Worm (Caenorhabditis elegans) whole organism, L4 larva: ENCODE data around the gene pst-2.

Experiments
- D1046.2 ChIP-seq: fragments of 200-800 bp; sonication (Bioruptor generic); IDR thresholded peaks from 2 replicates; pipeline ENCODE4 v1.3.6; 2022; ENCODE audit warnings: missing genetic modification characterization, missing compliant biosample characterization
- F37D6.2 ChIP-seq: sonication (generic microtip); optimal IDR thresholded peaks from 2 replicates; lab custom pipeline; 2016; ENCODE audit warnings: mild to moderate bottlenecking, missing genetic modification characterization, missing compliant biosample characterization
- R02D3.7 ChIP-seq: fragments of 150-350 bp; sonication (generic microtip); optimal IDR thresholded peaks from 3 replicates; lab custom pipeline; 2014; ENCODE audit warnings: missing biosample characterization, missing genetic modification characterization
- T20F7.1 ChIP-seq: fragments of 200-800 bp; sonication (Bioruptor generic); optimal IDR thresholded peaks from 2 replicates; lab custom pipeline; 2018; ENCODE audit warnings: mild to moderate bottlenecking, missing genetic modification characterization, missing compliant biosample characterization
- T26A8.4 ChIP-seq: fragments of 200-800 bp; sonication (Bioruptor generic); IDR thresholded peaks from 2 replicates; pipeline ENCODE4 v1.3.6; 2022; ENCODE audit warnings: missing genetic modification characterization, missing compliant biosample characterization
- Y75B8A.6 ChIP-seq: fragments of 200-800 bp; sonication (Bioruptor generic); IDR thresholded peaks from 2 replicates; pipeline ENCODE4 v1.3.6; 2022; ENCODE audit warnings: missing genetic modification reagents, missing genetic modification characterization, missing compliant biosample characterization
- ZK337.2 ChIP-seq: fragments of 200-800 bp; sonication (Bioruptor generic); IDR thresholded peaks from 2 replicates; pipeline ENCODE4 v1.3.6; 2022; ENCODE audit warnings: missing genetic modification reagents, missing genetic modification characterization, missing compliant biosample characterization
- aly-2 ChIP-seq: sonication (generic microtip); optimal IDR thresholded peaks from 2 replicates; lab custom pipeline; 2018; ENCODE audit warnings: missing biosample characterization, missing genetic modification characterization
- ceh-28 ChIP-seq: fragments of 150-350 bp; optimal IDR thresholded peaks from 2 replicates; lab custom pipeline; 2014; ENCODE audit warnings: missing biosample characterization, missing genetic modification reagents, missing genetic modification characterization
- ceh-44 ChIP-seq: fragments of 200-800 bp; sonication (Bioruptor generic); IDR thresholded peaks from 2 replicates; pipeline ENCODE4 v1.3.6; 2022; ENCODE audit warnings: missing genetic modification reagents, missing genetic modification characterization, missing compliant biosample characterization
- ceh-82 ChIP-seq: sonication (generic microtip); optimal IDR thresholded peaks from 2 replicates; lab custom pipeline; 2017; ENCODE audit warnings: missing biosample characterization, missing genetic modification characterization
- cey-2 ChIP-seq: sonication (generic microtip); optimal IDR thresholded peaks from 3 replicates; lab custom pipeline; 2017; ENCODE audit warnings: missing genetic modification characterization, mild to moderate bottlenecking, missing compliant biosample characterization, antibody characterized with exemption, borderline replicate concordance; ENCODE audit not compliant: insufficient read depth
- ctbp-1 ChIP-seq: fragments of 200-800 bp; sonication (Bioruptor generic); IDR thresholded peaks from 2 replicates; pipeline ENCODE4 v1.3.6; 2022; ENCODE audit warnings: missing genetic modification reagents, missing genetic modification characterization, missing compliant biosample characterization
- daf-16 ChIP-seq, 3 experiments: sonication (generic microtip); optimal IDR thresholded peaks; 2 replicates each; lab custom pipeline; 2016 to 2017; ENCODE audit warnings: missing genetic modification characterization in 3 of 3, missing genetic modification reagents in 3 of 3, mild to moderate bottlenecking in 2 of 3, missing compliant biosample characterization in 2 of 3, missing biosample characterization in 1 of 3, moderate library complexity in 1 of 3
- dmd-8 ChIP-seq: fragments of 200-800 bp; sonication (Bioruptor generic); IDR thresholded peaks from 2 replicates; pipeline ENCODE4 v1.3.6; 2022; ENCODE audit warnings: missing genetic modification characterization, missing compliant biosample characterization
- dpl-1 ChIP-seq: fragments of 150-350 bp; optimal IDR thresholded peaks from 2 replicates; lab custom pipeline; 2014; ENCODE audit warnings: missing biosample characterization, missing genetic modification reagents, missing genetic modification characterization
- fkh-10 ChIP-seq: fragments of 150-350 bp; optimal IDR thresholded peaks from 2 replicates; lab custom pipeline; 2014; ENCODE audit warnings: missing biosample characterization, missing genetic modification reagents, missing genetic modification characterization
- fos-1 ChIP-seq: fragments of 150-350 bp; optimal IDR thresholded peaks from 2 replicates; lab custom pipeline; 2014; ENCODE audit warnings: missing biosample characterization, missing genetic modification characterization
- jun-1 ChIP-seq: fragments of 150-350 bp; optimal IDR thresholded peaks from 2 replicates; lab custom pipeline; 2014; ENCODE audit warnings: missing biosample characterization, missing genetic modification reagents, missing genetic modification characterization
- lim-7 ChIP-seq: fragments of 200-800 bp; sonication (Bioruptor generic); IDR thresholded peaks from 2 replicates; pipeline ENCODE4 v1.3.6; 2022; ENCODE audit warnings: missing genetic modification characterization, missing compliant biosample characterization
- lin-13 ChIP-seq: fragments of 150-350 bp; optimal IDR thresholded peaks from 2 replicates; lab custom pipeline; 2014; ENCODE audit warnings: missing biosample characterization, missing genetic modification reagents, missing genetic modification characterization
- lin-15B ChIP-seq: fragments of 150-350 bp; sonication (generic microtip); optimal IDR thresholded peaks from 3 replicates; lab custom pipeline; 2014; ENCODE audit warnings: missing biosample characterization, missing genetic modification characterization
- lin-29 ChIP-seq: fragments of 200-800 bp; sonication (Bioruptor generic); IDR thresholded peaks from 2 replicates; pipeline ENCODE4 v1.3.6; 2022; ENCODE audit warnings: missing genetic modification reagents, missing genetic modification characterization, missing compliant biosample characterization
- lir-3 ChIP-seq: sonication (generic microtip); optimal IDR thresholded peaks from 2 replicates; lab custom pipeline; 2016; ENCODE audit warnings: mild to moderate bottlenecking, missing genetic modification characterization, missing compliant biosample characterization
- lsy-2 ChIP-seq, 2 experiments: fragments of 150-350 bp in 1 of 2; sonication (generic microtip) in 1 of 2; optimal IDR thresholded peaks; 2 replicates each; lab custom pipeline; 2014 to 2017; ENCODE audit warnings: missing biosample characterization in 2 of 2, missing genetic modification characterization in 2 of 2
- madf-9 ChIP-seq: fragments of 200-800 bp; sonication (Bioruptor generic); conservative IDR thresholded peaks from 2 replicates; pipeline ENCODE4 v1.3.6; 2022; ENCODE audit warnings: missing genetic modification reagents, missing genetic modification characterization, missing compliant biosample characterization
- mes-2 ChIP-seq: sonication (generic microtip); optimal IDR thresholded peaks from 2 replicates; lab custom pipeline; 2016; ENCODE audit warnings: missing genotype, mild to moderate bottlenecking, missing genetic modification characterization, missing compliant biosample characterization; ENCODE audit not compliant: poor library complexity, severe bottlenecking
- mxl-3 ChIP-seq: fragments of 200-800 bp; sonication (Bioruptor generic); optimal IDR thresholded peaks from 2 replicates; lab custom pipeline; 2018; ENCODE audit warnings: mild to moderate bottlenecking, missing genetic modification characterization, missing compliant biosample characterization
- nhr-111 ChIP-seq: fragments of 200-800 bp; sonication (Bioruptor generic); optimal IDR thresholded peaks from 2 replicates; lab custom pipeline; 2018; ENCODE audit warnings: mild to moderate bottlenecking, missing genetic modification characterization, missing compliant biosample characterization
- nhr-237 ChIP-seq: sonication (generic microtip); optimal IDR thresholded peaks from 2 replicates; lab custom pipeline; 2017; ENCODE audit warnings: missing biosample characterization, missing genetic modification characterization
- nhr-28 ChIP-seq: fragments of 150-350 bp; optimal IDR thresholded peaks from 2 replicates; lab custom pipeline; 2014; ENCODE audit warnings: missing biosample characterization, missing genetic modification characterization
- nhr-6 ChIP-seq: fragments of 150-350 bp; optimal IDR thresholded peaks from 2 replicates; lab custom pipeline; 2014; ENCODE audit warnings: missing biosample characterization, missing genetic modification characterization
- nhr-77 ChIP-seq: fragments of 150-350 bp; optimal IDR thresholded peaks from 2 replicates; lab custom pipeline; 2014; ENCODE audit warnings: missing biosample characterization, missing genetic modification characterization
- rbr-2 ChIP-seq: sonication (generic microtip); optimal IDR thresholded peaks from 2 replicates; lab custom pipeline; 2016; ENCODE audit warnings: missing genotype, missing genetic modification characterization, missing compliant biosample characterization
- set-16 ChIP-seq: fragments of 200-800 bp; sonication (Bioruptor generic); IDR thresholded peaks from 2 replicates; pipeline ENCODE4 v1.3.6; 2022; ENCODE audit warnings: missing genetic modification reagents, missing genetic modification characterization, missing compliant biosample characterization
- snpc-1.2 ChIP-seq: fragments of 200-800 bp; sonication (Bioruptor generic); IDR thresholded peaks from 2 replicates; pipeline ENCODE4 v1.3.6; 2022; ENCODE audit warnings: missing genetic modification reagents, missing genetic modification characterization, missing compliant biosample characterization
- spr-1 ChIP-seq: sonication (generic microtip); optimal IDR thresholded peaks from 2 replicates; lab custom pipeline; 2016; ENCODE audit warnings: mild to moderate bottlenecking, missing genetic modification characterization, missing compliant biosample characterization
- spr-3 ChIP-seq: fragments of 200-800 bp; sonication (Bioruptor generic); optimal IDR thresholded peaks from 2 replicates; lab custom pipeline; 2018; ENCODE audit warnings: mild to moderate bottlenecking, missing genetic modification characterization, missing compliant biosample characterization
- unc-130 ChIP-seq: sonication (generic microtip); optimal IDR thresholded peaks from 2 replicates; lab custom pipeline; 2016; ENCODE audit warnings: missing genetic modification reagents, missing genetic modification characterization, missing compliant biosample characterization
- zfp-2 ChIP-seq: sonication (generic microtip); optimal IDR thresholded peaks from 2 replicates; lab custom pipeline; 2016; ENCODE audit warnings: mild to moderate bottlenecking, missing genetic modification characterization, missing compliant biosample characterization
- zip-11 ChIP-seq: fragments of 200-800 bp; sonication (Bioruptor generic); IDR thresholded peaks from 2 replicates; pipeline ENCODE4 v1.3.6; 2022; ENCODE audit warnings: missing genetic modification characterization, missing compliant biosample characterization
- zip-2 ChIP-seq: fragments of 150-350 bp; optimal IDR thresholded peaks from 2 replicates; lab custom pipeline; 2014; ENCODE audit warnings: missing biosample characterization, missing genetic modification characterization
- ztf-7 ChIP-seq: fragments of 150-350 bp; optimal IDR thresholded peaks from 2 replicates; lab custom pipeline; 2014; ENCODE audit warnings: missing biosample characterization, missing genetic modification characterization

pst-2 gene

DNA sequence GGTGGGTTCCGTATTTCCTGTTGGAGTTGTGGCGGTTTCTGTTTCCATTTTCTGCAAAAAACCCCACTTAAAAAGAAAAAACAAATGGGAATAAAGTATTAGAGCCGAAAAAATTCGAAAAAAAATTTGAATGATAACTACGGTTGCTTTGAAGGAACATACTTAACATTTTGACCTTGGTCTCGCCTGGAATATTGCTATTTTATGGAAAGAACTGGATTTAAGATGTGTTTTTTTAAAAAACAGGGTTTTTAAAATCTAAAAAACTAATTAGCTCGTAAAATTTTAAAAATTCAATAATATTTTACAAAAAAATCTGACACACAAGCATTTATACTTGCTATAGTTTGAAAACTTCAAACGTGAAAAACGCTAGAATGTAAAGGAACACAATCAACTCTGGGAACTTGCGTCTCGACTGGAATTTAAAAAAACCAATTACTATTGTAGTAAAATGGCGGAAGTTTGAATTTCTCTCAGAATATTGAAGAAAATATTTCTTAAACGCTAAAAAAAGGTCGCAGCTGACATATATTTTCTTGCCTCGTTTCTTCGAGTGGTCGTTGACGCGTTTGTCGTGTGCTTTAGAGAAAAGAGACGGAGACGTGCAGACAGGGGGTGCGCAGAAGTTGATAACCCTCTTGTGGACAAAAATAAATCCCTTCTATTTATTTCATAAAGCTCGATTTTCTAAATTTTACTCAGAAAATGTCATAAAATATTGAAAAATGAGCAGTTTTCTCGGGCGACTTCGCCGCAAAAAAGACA, 17.9 kb downstream of the pst-2 start, which contains the start of the genes lgg-3 and rgs-5 (continued):
- TF ChIP-seq madf-9 (GFP tag; lab: Robert Waterston, UW) (no peak), dmd-8 (GFP tag; lab: Robert Waterston, UW) (no peak), ZK337.2 (GFP tag; lab: Robert Waterston, UW) (no peak), daf-16 (GFP tag; optimal IDR thresholded peaks at IDR 0.05; lab: Kevin White, UChicago) (no peak), daf-16 (tag; optimal IDR thresholded peaks at IDR 0.05; lab: Kevin White, UChicago) (peak; percentile 8), zfp-2 (tag; lab: Kevin White, UChicago) (no peak), spr-3 (GFP tag; lab: Kevin White, UChicago) (no peak), ceh-44 (GFP tag; lab: Robert Waterston, UW) (no peak), nhr-28 (tag; lab: Kevin White, UChicago) (peak; percentile 51), spr-1 (no peak), lim-7 (no peak), lin-15B (tag; lab: Kevin White, UChicago) (no peak), ctbp-1 (GFP tag; lab: Robert Waterston, UW) (no peak), T20F7.1 (GFP tag; lab: Kevin White, UChicago) (no peak), mes-2 (tag; lab: Kevin White, UChicago) (peak; percentile 71), T26A8.4 (GFP tag; lab: Robert Waterston, UW) (no peak), nhr-237 (no peak), lin-29 (no peak), nhr-111 (GFP tag; lab: Kevin White, UChicago) (no peak), nhr-6 (peak; percentile 2), mxl-3 (no peak), F37D6.2 (no peak), nhr-77 (tag; lab: Kevin White, UChicago) (no peak), jun-1 (tag; lab: Kevin White, UChicago) (no peak), rbr-2 (tag; lab: Kevin White, UChicago) (peak; percentile 14), lin-13 (GFP tag; lab: Kevin White, UChicago) (peak; percentile 17), lsy-2 (tag; optimal IDR thresholded peaks at IDR 0.05; lab: Kevin White, UChicago) (peak in 1 of 2 experiments; percentile 64), lir-3 (tag; lab: Kevin White, UChicago) (no peak), R02D3.7 (no peak), aly-2 (no peak), ztf-7 (no peak), cey-2 (tag; lab: Kevin White, UChicago) (no peak), fkh-10 (GFP tag; lab: Kevin White, UChicago) (no peak), ceh-28 (tag; lab: Kevin White, UChicago) (no peak), unc-130 (no peak), Y75B8A.6 (GFP tag; lab: Robert Waterston, UW) (no peak), D1046.2 (GFP tag; lab: Robert Waterston, UW) (no peak), fos-1 (tag; lab: Kevin White, UChicago) (no peak), dpl-1 (GFP tag; lab: Kevin White, UChicago) (peak; percentile 58)

DNA sequence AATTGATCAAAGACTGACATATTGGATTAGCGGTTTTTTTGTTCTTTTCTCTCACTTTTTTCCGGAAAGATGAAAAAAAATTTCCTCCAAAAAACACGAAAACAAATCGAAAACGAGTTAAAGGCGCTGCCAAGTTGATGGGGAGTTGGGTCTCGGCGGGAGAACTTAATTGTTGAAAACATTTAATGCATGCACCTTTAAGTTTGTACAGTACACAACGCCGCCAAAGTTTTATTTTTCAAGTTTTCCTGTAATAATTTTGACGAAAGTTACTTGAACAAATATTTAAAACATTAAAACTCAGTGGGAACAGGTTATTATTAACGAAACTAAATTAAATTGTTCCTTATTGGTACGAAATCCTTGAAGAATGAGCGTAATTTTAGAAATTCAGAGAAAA, 21.3 kb downstream of the pst-2 start:
- TF ChIP-seq lin-15B (tag; lab: Kevin White, UChicago) (no peak), spr-3 (GFP tag; lab: Kevin White, UChicago) (no peak), zip-2 (tag; lab: Kevin White, UChicago) (no peak), mxl-3 (no peak), zip-11 (GFP tag; lab: Robert Waterston, UW) (no peak), ceh-82 (tag; lab: Kevin White, UChicago) (no peak), T20F7.1 (GFP tag; lab: Kevin White, UChicago) (no peak), snpc-1.2 (GFP tag; lab: Robert Waterston, UW) (no peak), set-16 (GFP tag; lab: Robert Waterston, UW) (no peak)
